Fruit fly (Drosophila melanogaster) whole organism, wandering third instar larva: Measurements from ENCODE around the gene sba.
A peak's percentile ranks its signal among the peaks of the same experiment; 100 is the strongest.

Source experiments
- Abd-B ChIP-seq: fragments of >200 bp; optimal IDR thresholded peaks from 2 replicates; lab custom pipeline; 2017; ENCODE audit warnings: missing biosample characterization, missing genetic modification characterization
- CG32264 ChIP-seq: fragments of 200-800 bp; sonication (Bioruptor generic); optimal IDR thresholded peaks from 2 replicates; lab custom pipeline; 2016; ENCODE audit warnings: missing biosample characterization, missing genetic modification characterization
- CG9705 ChIP-seq: fragments of 200-800 bp; sonication (Bioruptor generic); optimal IDR thresholded peaks from 2 replicates; lab custom pipeline; 2018; ENCODE audit warnings: missing biosample characterization, mild to moderate bottlenecking, missing genetic modification characterization
- CrebA ChIP-seq: fragments of 200-800 bp; sonication (Bioruptor generic); optimal IDR thresholded peaks from 2 replicates; lab custom pipeline; 2016; ENCODE audit warnings: missing biosample characterization, mild to moderate bottlenecking, missing genetic modification characterization, borderline replicate concordance
- Dif ChIP-seq: fragments of 200-275, 200-300 bp; sonication (Bioruptor generic); optimal IDR thresholded peaks from 2 replicates; lab custom pipeline; 2018; ENCODE audit warnings: missing biosample characterization, missing genetic modification characterization; ENCODE audit not compliant: partially characterized antibody
- GATAd ChIP-seq: sonication (Bioruptor generic); optimal IDR thresholded peaks from 2 replicates; lab custom pipeline; 2016; ENCODE audit warnings: missing biosample characterization, missing genetic modification characterization
- HLH106 ChIP-seq: fragments of 200-800 bp; optimal IDR thresholded peaks from 3 replicates; lab custom pipeline; 2019; ENCODE audit warnings: missing biosample characterization, mild to moderate bottlenecking, missing genetic modification characterization, moderate library complexity
- Hnf4 ChIP-seq: fragments of 200-800 bp; sonication (Bioruptor generic); optimal IDR thresholded peaks from 2 replicates; lab custom pipeline; 2016; ENCODE audit warnings: missing biosample characterization, mild to moderate bottlenecking, missing genetic modification characterization
- Hr78 ChIP-seq: fragments of >200 bp; optimal IDR thresholded peaks from 2 replicates; lab custom pipeline; 2017; ENCODE audit warnings: missing biosample characterization, missing genetic modification characterization
- Hr83 ChIP-seq: fragments of 200-300 bp; sonication (Bioruptor generic); optimal IDR thresholded peaks from 2 replicates; lab custom pipeline; 2016; ENCODE audit warnings: missing biosample characterization, mild to moderate bottlenecking, missing genetic modification characterization, moderate library complexity; ENCODE audit not compliant: poor library complexity, severe bottlenecking
- Jra ChIP-seq: sonication (Bioruptor generic); optimal IDR thresholded peaks from 2 replicates; lab custom pipeline; 2016; ENCODE audit warnings: missing biosample characterization, missing genetic modification characterization
- Mio ChIP-seq: sonication (Bioruptor generic); optimal IDR thresholded peaks from 2 replicates; lab custom pipeline; 2016; ENCODE audit warnings: missing biosample characterization, missing genetic modification characterization
- Myc ChIP-seq: fragments of >200 bp; optimal IDR thresholded peaks from 2 replicates; lab custom pipeline; 2017
- N ChIP-seq: fragments of >200 bp; optimal IDR thresholded peaks from 2 replicates; lab custom pipeline; 2018; ENCODE audit warnings: missing biosample characterization, missing external identifiers, missing genetic modification characterization
- OdsH ChIP-seq: fragments of 200-800 bp; sonication (Bioruptor generic); optimal IDR thresholded peaks from 2 replicates; lab custom pipeline; 2016; ENCODE audit warnings: missing biosample characterization, mild to moderate bottlenecking, missing genetic modification characterization
- Rel ChIP-seq, 2 experiments: fragments of 200-800 bp; sonication (Bioruptor generic) in 1 of 2; optimal IDR thresholded peaks; 2 replicates in 1 of 2; 3 replicates in 1 of 2; lab custom pipeline; 2016 to 2019; ENCODE audit warnings: mild to moderate bottlenecking in 2 of 2, missing biosample characterization in 2 of 2, missing genetic modification characterization in 2 of 2, moderate library complexity in 1 of 2
- Sp1 ChIP-seq: fragments of 200-800 bp; sonication (Bioruptor generic); optimal IDR thresholded peaks from 3 replicates; lab custom pipeline; 2019; ENCODE audit warnings: missing biosample characterization, mild to moderate bottlenecking, missing genetic modification characterization, moderate library complexity
- Vsx2 ChIP-seq: fragments of 200-300, 225-300 bp; sonication (Bioruptor generic); optimal IDR thresholded peaks from 2 replicates; lab custom pipeline; 2018; ENCODE audit warnings: missing biosample characterization, missing genetic modification characterization; ENCODE audit not compliant: partially characterized antibody
- br ChIP-seq: fragments of 200-800 bp; sonication (Bioruptor generic); optimal IDR thresholded peaks from 2 replicates; lab custom pipeline; 2016; ENCODE audit warnings: missing biosample characterization, missing genetic modification characterization
- brk ChIP-seq: fragments of 200-800 bp; sonication (Bioruptor generic); optimal IDR thresholded peaks from 2 replicates; lab custom pipeline; 2016; ENCODE audit warnings: missing biosample characterization, mild to moderate bottlenecking, missing genetic modification characterization
- dmrt93B ChIP-seq: fragments of 200-800 bp; sonication (Bioruptor generic); optimal IDR thresholded peaks from 2 replicates; lab custom pipeline; 2018; ENCODE audit warnings: missing biosample characterization, mild to moderate bottlenecking, missing genetic modification characterization
- dsf ChIP-seq: sonication (Bioruptor generic); optimal IDR thresholded peaks from 2 replicates; lab custom pipeline; 2016; ENCODE audit warnings: missing biosample characterization, missing genetic modification characterization, borderline replicate concordance
- ey ChIP-seq: fragments of 200-800 bp; sonication (Bioruptor generic); optimal IDR thresholded peaks from 2 replicates; lab custom pipeline; 2016; ENCODE audit warnings: missing biosample characterization, missing genetic modification characterization
- foxo ChIP-seq, 2 experiments: fragments of 200-800 bp; sonication (Bioruptor generic); optimal IDR thresholded peaks; 2 replicates in 1 of 2; 3 replicates in 1 of 2; lab custom pipeline; 2016 to 2017; ENCODE audit warnings: missing biosample characterization in 2 of 2, missing genetic modification characterization in 2 of 2
- fru ChIP-seq: fragments of 200-800 bp; sonication (Bioruptor generic); optimal IDR thresholded peaks from 3 replicates; lab custom pipeline; 2016; ENCODE audit warnings: missing biosample characterization, mild to moderate bottlenecking, missing genetic modification characterization
- h ChIP-seq: fragments of 200-800 bp; sonication (Bioruptor generic); optimal IDR thresholded peaks from 3 replicates; lab custom pipeline; 2016; ENCODE audit warnings: missing biosample characterization, mild to moderate bottlenecking, missing genetic modification characterization
- jim ChIP-seq: fragments of 175-275, 200-325 bp; sonication (Bioruptor generic); optimal IDR thresholded peaks from 2 replicates; lab custom pipeline; 2016; ENCODE audit warnings: missing biosample characterization, mild to moderate bottlenecking, missing genetic modification characterization
- lola ChIP-seq: fragments of >200 bp; optimal IDR thresholded peaks from 2 replicates; lab custom pipeline; 2017; ENCODE audit warnings: missing biosample characterization, missing genetic modification characterization
- psq ChIP-seq: fragments of 200-800 bp; sonication (Bioruptor generic); optimal IDR thresholded peaks from 3 replicates; lab custom pipeline; 2017; ENCODE audit warnings: missing biosample characterization, mild to moderate bottlenecking, missing genetic modification characterization, moderate library complexity
- rgr ChIP-seq: fragments of 200-800 bp; sonication (Bioruptor generic); optimal IDR thresholded peaks from 3 replicates; lab custom pipeline; 2016; ENCODE audit warnings: missing biosample characterization, mild to moderate bottlenecking, missing genetic modification characterization
- sage ChIP-seq: fragments of 200-800 bp; sonication (Bioruptor generic); optimal IDR thresholded peaks from 2 replicates; lab custom pipeline; 2016; ENCODE audit warnings: missing biosample characterization, mild to moderate bottlenecking, missing genetic modification characterization
- sv ChIP-seq: fragments of 200-800 bp; sonication (Bioruptor generic); optimal IDR thresholded peaks from 3 replicates; lab custom pipeline; 2016; ENCODE audit warnings: missing biosample characterization, missing genetic modification characterization
- tai ChIP-seq: sonication (Bioruptor generic); optimal IDR thresholded peaks from 2 replicates; lab custom pipeline; 2016; ENCODE audit warnings: missing biosample characterization, missing genetic modification characterization
- usp ChIP-seq: fragments of >200 bp; optimal IDR thresholded peaks from 2 replicates; lab custom pipeline; 2017; ENCODE audit warnings: missing biosample characterization, missing genetic modification characterization
- woc ChIP-seq: sonication (Bioruptor generic); optimal IDR thresholded peaks from 2 replicates; lab custom pipeline; 2016; ENCODE audit warnings: missing biosample characterization, mild to moderate bottlenecking, missing genetic modification characterization

The sba gene

dm6 chr3R:23933430-23933683 is 10.6 kb upstream of the sba start, which contains the start of gene RpS19b:
Gene RpS19b, minus strand, starts transcription at chr3R:23933530.
- TF ChIP-seq jim (GFP tag; lab: Kevin White, UChicago), result no peak
- no peak for TF ChIP-seq h
- no peak for TF ChIP-seq dmrt93B (GFP tag; lab: Kevin White, UChicago)
- TF ChIP-seq CG32264 (GFP tag; lab: Kevin White, UChicago), result no peak
- no peak for TF ChIP-seq OdsH
- TF ChIP-seq CrebA, result no peak
- no peak for TF ChIP-seq usp (GFP tag; lab: Kevin White, UChicago)
- no peak for TF ChIP-seq Hnf4 (GFP tag; lab: Kevin White, UChicago)
- no peak for TF ChIP-seq psq (GFP tag; lab: Kevin White, UChicago)
- TF ChIP-seq woc (GFP tag; lab: Kevin White, UChicago), result no peak
- no peak for TF ChIP-seq GATAd (GFP tag; lab: Kevin White, UChicago)
- TF ChIP-seq Mio (GFP tag; lab: Kevin White, UChicago), result no peak
- TF ChIP-seq Hr78 (GFP tag; lab: Kevin White, UChicago), result no peak

dm6 chr3R:23931095-23931728 is 8.4 kb upstream of the sba start, which contains the start of the genes Rpt2 and CG13599:
Gene Rpt2, minus strand, starts transcription at chr3R:23931558.
Gene CG13599, plus strand, starts transcription at chr3R:23931639.
- TF ChIP-seq Sp1 (GFP tag; lab: Kevin White, UChicago) (peak; percentile 14), foxo (GFP tag; optimal IDR thresholded peaks at IDR 0.05; lab: Kevin White, UChicago) (peak in 1 of 2 experiments; percentile 24), Jra (GFP tag; lab: Kevin White, UChicago) (peak; percentile 33), tai (GFP tag; lab: Kevin White, UChicago) (no peak), GATAd (GFP tag; lab: Kevin White, UChicago) (no peak), sage (no peak), h (peak; percentile 2), Myc (no peak), rgr (peak; percentile 6), Rel (GFP tag; optimal IDR thresholded peaks at IDR 0.05; lab: Kevin White, UChicago) (no peak), Rel (tag; optimal IDR thresholded peaks at IDR 0.05; lab: Kevin White, UChicago) (peak; percentile 9)
- TF ChIP-seq, all 38 proteins: peak for 6

dm6 chr3R:23928950-23929602 is 6.3 kb upstream of the sba start, which contains the start of the genes CG43998, CG43999 and CG31142:
Gene CG43998, minus strand, starts transcription at chr3R:23929000.
Gene CG43999, minus strand, starts transcription at chr3R:23929000.
Gene CG31142, plus strand, starts transcription at chr3R:23929243.
- no peak for TF ChIP-seq GATAd (GFP tag; lab: Kevin White, UChicago)
- TF ChIP-seq jim (GFP tag; lab: Kevin White, UChicago), result no peak
- TF ChIP-seq sage, result no peak
- TF ChIP-seq usp (GFP tag; lab: Kevin White, UChicago), result no peak
- no peak for TF ChIP-seq br (GFP tag; lab: Kevin White, UChicago)
- TF ChIP-seq woc (GFP tag; lab: Kevin White, UChicago), result peak; percentile 73
- no peak for TF ChIP-seq CrebA
- TF ChIP-seq HLH106 (tag; lab: Kevin White, UChicago), result peak; percentile 0
- no peak for TF ChIP-seq psq (GFP tag; lab: Kevin White, UChicago)
- TF ChIP-seq Dif, result no peak
- TF ChIP-seq rgr, result peak; percentile 4
- TF ChIP-seq Vsx2 (GFP tag; lab: Kevin White, UChicago), result no peak
- TF ChIP-seq Jra (GFP tag; lab: Kevin White, UChicago), result no peak
- TF ChIP-seq fru, result no peak
- TF ChIP-seq dmrt93B (GFP tag; lab: Kevin White, UChicago), result no peak
- TF ChIP-seq sv (GFP tag; lab: Kevin White, UChicago), result no peak
- no peak for TF ChIP-seq CG32264 (GFP tag; lab: Kevin White, UChicago)
- TF ChIP-seq Rel (GFP tag; optimal IDR thresholded peaks at IDR 0.05; lab: Kevin White, UChicago), result no peak
- no peak for TF ChIP-seq Rel (tag; optimal IDR thresholded peaks at IDR 0.05; lab: Kevin White, UChicago)

- no peak for TF ChIP-seq Sp1 (GFP tag; lab: Kevin White, UChicago)
- no peak for TF ChIP-seq CG9705 (GFP tag; lab: Kevin White, UChicago)
- no peak for TF ChIP-seq Mio (GFP tag; lab: Kevin White, UChicago)
- peak; percentile 16 for TF ChIP-seq sv (GFP tag; lab: Kevin White, UChicago)
- TF ChIP-seq Jra (GFP tag; lab: Kevin White, UChicago), result peak; percentile 21
- peak; percentile 23 for TF ChIP-seq ey
- no peak for TF ChIP-seq jim (GFP tag; lab: Kevin White, UChicago)
- peak; percentile 17 for TF ChIP-seq OdsH
- TF ChIP-seq dsf, result no peak
- no peak for TF ChIP-seq Hr78 (GFP tag; lab: Kevin White, UChicago)
- TF ChIP-seq HLH106 (tag; lab: Kevin White, UChicago), result peak; percentile 26
- peak; percentile 5 for TF ChIP-seq rgr
- no peak for TF ChIP-seq tai (GFP tag; lab: Kevin White, UChicago)
- no peak for TF ChIP-seq CG32264 (GFP tag; lab: Kevin White, UChicago)
- no peak for TF ChIP-seq Rel (GFP tag; optimal IDR thresholded peaks at IDR 0.05; lab: Kevin White, UChicago)
- TF ChIP-seq Rel (tag; optimal IDR thresholded peaks at IDR 0.05; lab: Kevin White, UChicago), result no peak
- peak; percentile 31 for TF ChIP-seq Hr83
- no peak for TF ChIP-seq brk (GFP tag; lab: Kevin White, UChicago)
- TF ChIP-seq Abd-B (GFP tag; lab: Kevin White, UChicago), result no peak
- no peak for TF ChIP-seq N (GFP tag; lab: Kevin White, UChicago)
- peak; percentile 4 for TF ChIP-seq h
- TF ChIP-seq lola (GFP tag; lab: Kevin White, UChicago), result no peak
- peak; percentile 3 for TF ChIP-seq woc (GFP tag; lab: Kevin White, UChicago)
- peak in 1 of 2 experiments; percentile 47 for TF ChIP-seq foxo (GFP tag; optimal IDR thresholded peaks at IDR 0.05; lab: Kevin White, UChicago)
- no peak for TF ChIP-seq psq (GFP tag; lab: Kevin White, UChicago)
- no peak for TF ChIP-seq fru
Observed at dm6 chr3R:23927429-23927828, 4.7 kb upstream of the sba start, which contains the start of gene CG13601. Gene CG13601, minus strand, starts transcription at chr3R:23927634.
